Worm (Caenorhabditis elegans): ENCODE data around the gene fbxa-69.

fbxa-69 gene

DNA sequence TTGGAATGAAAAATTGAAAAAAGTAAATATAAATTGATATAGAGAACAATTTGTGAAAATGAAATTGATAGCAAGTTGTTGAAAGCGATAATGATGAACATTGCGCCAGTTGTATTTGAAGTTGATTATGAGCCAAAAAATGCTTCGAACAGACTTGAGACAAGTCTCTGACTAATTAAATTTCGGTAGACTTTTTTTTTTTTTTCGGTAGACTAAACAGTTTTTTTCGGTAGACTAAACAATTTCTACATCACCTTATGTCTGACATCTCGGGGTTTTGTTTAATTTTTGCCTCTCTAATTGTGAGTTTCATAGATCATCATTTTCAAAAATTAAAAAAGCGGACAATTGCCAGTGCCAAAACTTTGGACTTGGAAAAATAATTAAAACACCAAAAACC is 17.9 kb upstream of the fbxa-69 start, which contains the start of gene srbc-54:
srbc-54 (minus strand) TSS at position 101 of the 400 bp plus-strand sequence.
- TF ChIP-seq pqm-1 (tag; optimal IDR thresholded peaks at IDR 0.05) (no peak), egl-43 (GFP tag; IDR thresholded peaks at IDR 0.05) (no peak), daf-12 (tag; optimal IDR thresholded peaks at IDR 0.05) (no peak), lin-39 (tag; optimal IDR thresholded peaks at IDR 0.05) (no peak), mxl-2 (GFP tag; conservative IDR thresholded peaks at IDR 0.05) (no peak), nhr-48 (tag; optimal IDR thresholded peaks at IDR 0.05) (no peak), tra-1 (GFP tag; IDR thresholded peaks at IDR 0.05) (no peak), snpc-1.2 (GFP tag; IDR thresholded peaks at IDR 0.05) (no peak), spr-1 (tag; optimal IDR thresholded peaks at IDR 0.05) (no peak), nhr-28 (tag; optimal IDR thresholded peaks at IDR 0.05) (no peak), ama-1 (optimal IDR thresholded peaks at IDR 0.05) (no peak), hlh-11 (tag; optimal IDR thresholded peaks at IDR 0.05) (no peak), nhr-237 (tag; optimal IDR thresholded peaks at IDR 0.05) (no peak), daf-19 (GFP tag; conservative IDR thresholded peaks at IDR 0.05) (no peak), egl-27 (tag; optimal IDR thresholded peaks at IDR 0.05) (no peak), dve-1 (tag; optimal IDR thresholded peaks at IDR 0.05; ENCODE audit: insufficient read depth) (no peak), ZK546.5 (tag; optimal IDR thresholded peaks at IDR 0.05) (no peak), lin-1 (GFP tag; IDR thresholded peaks at IDR 0.05) (no peak), Y105C5A.15 (GFP tag; IDR thresholded peaks at IDR 0.05) (no peak)

ce11 chrV:15831586-15831985 is 15.8 kb upstream of the fbxa-69 start, which contains the start of gene srbc-56:
TSS of gene srbc-56 (minus strand) at chrV:15831686.
- TF ChIP-seq unc-130 (GFP tag; optimal IDR thresholded peaks at IDR 0.05), result no peak
- no peak for TF ChIP-seq hlh-30 (tag; optimal IDR thresholded peaks at IDR 0.05; ENCODE audit: insufficient read depth)
- no peak for TF ChIP-seq F37D6.2 (tag; optimal IDR thresholded peaks at IDR 0.05)
- TF ChIP-seq dmd-9 (GFP tag; IDR thresholded peaks at IDR 0.05), result no peak
- no peak for TF ChIP-seq zip-11 (GFP tag; IDR thresholded peaks at IDR 0.05)
- no peak for TF ChIP-seq hlh-11 (tag; optimal IDR thresholded peaks at IDR 0.05)
- no peak for TF ChIP-seq Y5F2A.4 (GFP tag; optimal IDR thresholded peaks at IDR 0.05)
- no peak for TF ChIP-seq mes-2 (tag; optimal IDR thresholded peaks at IDR 0.05; ENCODE audit: poor library complexity, severe bottlenecking)

ce11 chrV:15829907-15830306 is 14.1 kb upstream of the fbxa-69 start, which contains the start of gene srbc-55:
TSS of gene srbc-55 (minus strand) at chrV:15830007.
- TF ChIP-seq gei-8 (GFP tag; optimal IDR thresholded peaks at IDR 0.05) (no peak), ceh-20 (GFP tag; IDR thresholded peaks at IDR 0.05) (no peak), nhr-10 (tag; optimal IDR thresholded peaks at IDR 0.05) (no peak), mes-2 (tag; optimal IDR thresholded peaks at IDR 0.05; ENCODE audit: poor library complexity, severe bottlenecking) (no peak), nhr-28 (tag; optimal IDR thresholded peaks at IDR 0.05) (no peak), saeg-2 (GFP tag; IDR thresholded peaks at IDR 0.05) (no peak), nhr-111 (GFP tag; optimal IDR thresholded peaks at IDR 0.05) (no peak), vab-7 (GFP tag; IDR thresholded peaks at IDR 0.05) (no peak), lin-39 (tag; optimal IDR thresholded peaks at IDR 0.05) (no peak), ces-1 (GFP tag; optimal IDR thresholded peaks at IDR 0.05) (no peak), mxl-3 (GFP tag; optimal IDR thresholded peaks at IDR 0.05) (no peak), ceh-32 (tag; optimal IDR thresholded peaks at IDR 0.05; ENCODE audit: poor library complexity) (no peak), madf-9 (GFP tag; conservative IDR thresholded peaks at IDR 0.05) (no peak), nhr-102 (tag; optimal IDR thresholded peaks at IDR 0.05) (no peak), hlh-30 (tag; optimal IDR thresholded peaks at IDR 0.05; ENCODE audit: insufficient read depth) (no peak), nhr-237 (tag; optimal IDR thresholded peaks at IDR 0.05) (no peak), unc-130 (GFP tag; optimal IDR thresholded peaks at IDR 0.05) (no peak), F49E8.2 (tag; optimal IDR thresholded peaks at IDR 0.05; ENCODE audit: borderline replicate concordance) (no peak), nhr-77 (tag; optimal IDR thresholded peaks at IDR 0.05) (no peak)
